Worm (Caenorhabditis elegans) whole organism, late embryonic: Measurements from ENCODE around the gene K11H12.10.

Experiments used
- C08G9.2 ChIP-seq: sonication (generic microtip); optimal IDR thresholded peaks from 2 replicates; lab custom pipeline; 2016; ENCODE audit warnings: mild to moderate bottlenecking, missing genetic modification characterization, moderate library complexity, missing compliant biosample characterization
- F13H6.1 ChIP-seq: sonication (generic microtip); optimal IDR thresholded peaks from 2 replicates; lab custom pipeline; 2016; ENCODE audit warnings: missing genetic modification characterization, missing compliant biosample characterization
- K02D7.2 ChIP-seq: sonication (generic microtip); optimal IDR thresholded peaks from 2 replicates; lab custom pipeline; 2017; ENCODE audit warnings: mild to moderate bottlenecking, missing genetic modification characterization, missing compliant biosample characterization
- T23F11.4 ChIP-seq: fragments of 200-800 bp; sonication (Bioruptor generic); optimal IDR thresholded peaks from 2 replicates; lab custom pipeline; 2018; ENCODE audit warnings: mild to moderate bottlenecking, missing genetic modification characterization, missing compliant biosample characterization
- Y22D7AL.16 ChIP-seq: sonication (generic microtip); optimal IDR thresholded peaks from 2 replicates; lab custom pipeline; 2016; ENCODE audit warnings: missing genetic modification characterization, missing compliant biosample characterization
- ahr-1 ChIP-seq: sonication (generic microtip); optimal IDR thresholded peaks from 2 replicates; lab custom pipeline; 2016; ENCODE audit warnings: missing genetic modification characterization, missing compliant biosample characterization
- ama-1 ChIP-seq: fragments of 150-350 bp; optimal IDR thresholded peaks from 2 replicates; lab custom pipeline; 2014
- ceh-14 ChIP-seq: sonication (generic microtip); optimal IDR thresholded peaks from 2 replicates; lab custom pipeline; 2016; ENCODE audit warnings: missing genotype, missing genetic modification characterization, missing compliant biosample characterization
- ceh-18 ChIP-seq: sonication (generic microtip); optimal IDR thresholded peaks from 2 replicates; lab custom pipeline; 2016; ENCODE audit warnings: missing genetic modification characterization, missing compliant biosample characterization
- ceh-19 ChIP-seq: fragments of 200-800 bp; sonication (Bioruptor generic); optimal IDR thresholded peaks from 2 replicates; lab custom pipeline; 2018; ENCODE audit warnings: mild to moderate bottlenecking, missing genetic modification characterization, missing compliant biosample characterization
- ceh-2 ChIP-seq: sonication (generic microtip); optimal IDR thresholded peaks from 2 replicates; lab custom pipeline; 2016; ENCODE audit warnings: missing genotype, missing genetic modification characterization, missing compliant biosample characterization
- ceh-22 ChIP-seq: sonication (generic microtip); optimal IDR thresholded peaks from 2 replicates; lab custom pipeline; 2017; ENCODE audit warnings: missing biosample characterization, missing genetic modification characterization
- ceh-34 ChIP-seq: sonication (generic microtip); optimal IDR thresholded peaks from 2 replicates; lab custom pipeline; 2016; ENCODE audit warnings: mild to moderate bottlenecking, missing genetic modification characterization, missing compliant biosample characterization
- ceh-45 ChIP-seq: fragments of 200-800 bp; sonication (Bioruptor generic); IDR thresholded peaks from 2 replicates; pipeline ENCODE4 v1.3.6; 2022; ENCODE audit warnings: missing genetic modification reagents, missing genetic modification characterization, missing compliant biosample characterization
- ceh-48 ChIP-seq: sonication (generic microtip); optimal IDR thresholded peaks from 2 replicates; lab custom pipeline; 2016; ENCODE audit warnings: missing genetic modification characterization, inconsistent platforms, missing compliant biosample characterization
- ceh-6 ChIP-seq: fragments of 200-800 bp; sonication (Bioruptor generic); optimal IDR thresholded peaks from 2 replicates; lab custom pipeline; 2018; ENCODE audit warnings: mild to moderate bottlenecking, missing genetic modification characterization, missing compliant biosample characterization
- elt-2 ChIP-seq: sonication (generic microtip); optimal IDR thresholded peaks from 2 replicates; lab custom pipeline; 2016; ENCODE audit warnings: missing genetic modification reagents, missing genetic modification characterization, missing compliant biosample characterization
- elt-4 ChIP-seq: sonication (generic microtip); optimal IDR thresholded peaks from 2 replicates; lab custom pipeline; 2016; ENCODE audit warnings: missing genetic modification characterization, missing compliant biosample characterization
- eyg-1 ChIP-seq: sonication (generic microtip); optimal IDR thresholded peaks from 2 replicates; lab custom pipeline; 2016; ENCODE audit warnings: missing genotype, missing genetic modification characterization, missing compliant biosample characterization
- fkh-10 ChIP-seq: fragments of 150-350 bp; optimal IDR thresholded peaks from 2 replicates; lab custom pipeline; 2014; ENCODE audit warnings: missing biosample characterization, missing genetic modification reagents, missing genetic modification characterization
- fkh-6 ChIP-seq: sonication (generic microtip); optimal IDR thresholded peaks from 2 replicates; lab custom pipeline; 2016; ENCODE audit warnings: missing genetic modification characterization, missing compliant biosample characterization
- hlh-15 ChIP-seq: sonication (generic microtip); optimal IDR thresholded peaks from 2 replicates; lab custom pipeline; 2016; ENCODE audit warnings: missing genetic modification characterization, missing compliant biosample characterization
- hlh-30 ChIP-seq: sonication (generic microtip); optimal IDR thresholded peaks from 2 replicates; lab custom pipeline; 2017; ENCODE audit warnings: antibody characterized with exemption, missing genetic modification characterization, missing compliant biosample characterization; ENCODE audit not compliant: insufficient read depth
- hlh-6 ChIP-seq: sonication (generic microtip); optimal IDR thresholded peaks from 2 replicates; lab custom pipeline; 2016; ENCODE audit warnings: missing genotype, missing genetic modification characterization, missing compliant biosample characterization
- hlh-8 ChIP-seq: sonication (generic microtip); optimal IDR thresholded peaks from 2 replicates; lab custom pipeline; 2016; ENCODE audit warnings: missing genotype, missing genetic modification characterization, missing compliant biosample characterization
- lim-6 ChIP-seq: sonication (generic microtip); optimal IDR thresholded peaks from 2 replicates; lab custom pipeline; 2016; ENCODE audit warnings: missing genetic modification characterization, missing compliant biosample characterization
- lin-11 ChIP-seq: fragments of 200-800 bp; sonication (Bioruptor generic); optimal IDR thresholded peaks from 2 replicates; lab custom pipeline; 2018; ENCODE audit warnings: mild to moderate bottlenecking, missing genetic modification characterization, missing compliant biosample characterization
- nfya-1 ChIP-seq: sonication (generic microtip); optimal IDR thresholded peaks from 2 replicates; lab custom pipeline; 2017; ENCODE audit warnings: missing genetic modification characterization, mild to moderate bottlenecking, missing compliant biosample characterization, antibody characterized with exemption, moderate library complexity
- npax-4 ChIP-seq: sonication (generic microtip); optimal IDR thresholded peaks from 2 replicates; lab custom pipeline; 2016; ENCODE audit warnings: missing genetic modification characterization, missing compliant biosample characterization
- pat-9 ChIP-seq: fragments of 200-800 bp; sonication (Bioruptor generic); optimal IDR thresholded peaks from 2 replicates; lab custom pipeline; 2018; ENCODE audit warnings: mild to moderate bottlenecking, missing genetic modification characterization, moderate library complexity, missing compliant biosample characterization
- pqm-1 ChIP-seq: sonication (generic microtip); optimal IDR thresholded peaks from 2 replicates; lab custom pipeline; 2016; ENCODE audit warnings: missing genetic modification characterization, missing compliant biosample characterization
- rnt-1 ChIP-seq: sonication (generic microtip); optimal IDR thresholded peaks from 2 replicates; lab custom pipeline; 2016; ENCODE audit warnings: missing genetic modification characterization, missing compliant biosample characterization
- sdc-2 ChIP-seq: sonication (generic microtip); optimal IDR thresholded peaks from 2 replicates; lab custom pipeline; 2016; ENCODE audit warnings: missing genotype, missing genetic modification characterization, missing compliant biosample characterization
- sox-2 ChIP-seq: fragments of 200-800 bp; sonication (Bioruptor generic); IDR thresholded peaks from 2 replicates; pipeline ENCODE4 v1.3.6; 2022; ENCODE audit warnings: missing genetic modification reagents, missing genetic modification characterization, missing compliant biosample characterization
- sox-4 ChIP-seq: sonication (generic microtip); optimal IDR thresholded peaks from 2 replicates; lab custom pipeline; 2017; ENCODE audit warnings: mild to moderate bottlenecking, missing genetic modification characterization, inconsistent platforms, missing compliant biosample characterization
- tbx-2 ChIP-seq: sonication (generic microtip); optimal IDR thresholded peaks from 2 replicates; lab custom pipeline; 2016; ENCODE audit warnings: missing genetic modification characterization, missing compliant biosample characterization
- unc-42 ChIP-seq: sonication (generic microtip); optimal IDR thresholded peaks from 2 replicates; lab custom pipeline; 2016; ENCODE audit warnings: missing genotype, missing genetic modification characterization, missing compliant biosample characterization
- unc-86 ChIP-seq: sonication (generic microtip); optimal IDR thresholded peaks from 2 replicates; lab custom pipeline; 2016; ENCODE audit warnings: missing genetic modification characterization, missing compliant biosample characterization
- ztf-16 ChIP-seq: sonication (generic microtip); optimal IDR thresholded peaks from 2 replicates; lab custom pipeline; 2017; ENCODE audit warnings: missing genetic modification characterization, missing compliant biosample characterization

K11H12.10 gene

ce11 chrIV:657046-657445 lies 18.8 kb upstream of the K11H12.10 start:
- TF ChIP-seq ceh-34 (tag; lab: Kevin White, UChicago) (no peak), F13H6.1 (no peak), T23F11.4 (GFP tag; lab: Kevin White, UChicago) (no peak)

- TF ChIP-seq npax-4 (tag; lab: Kevin White, UChicago): no peak
- TF ChIP-seq C08G9.2: no peak
- TF ChIP-seq ceh-19: no peak
- TF ChIP-seq pqm-1 (tag; lab: Kevin White, UChicago): no peak
- peak; percentile 63 for TF ChIP-seq ceh-34 (tag; lab: Kevin White, UChicago)
- TF ChIP-seq sox-4 (tag; lab: Kevin White, UChicago): no peak
- TF ChIP-seq ceh-2 (tag; lab: Kevin White, UChicago): no peak
- peak; percentile 15 for TF ChIP-seq Y22D7AL.16 (tag; lab: Kevin White, UChicago)
- TF ChIP-seq ceh-45 (GFP tag; lab: Robert Waterston, UW): no peak
- no peak for TF ChIP-seq lim-6 (tag; lab: Kevin White, UChicago)
- TF ChIP-seq elt-2: no peak
- TF ChIP-seq ahr-1 (tag; lab: Kevin White, UChicago): no peak
- TF ChIP-seq hlh-6 (tag; lab: Kevin White, UChicago): no peak
- TF ChIP-seq hlh-30 (tag; lab: Kevin White, UChicago): peak; percentile 20
- no peak for TF ChIP-seq tbx-2 (tag; lab: Kevin White, UChicago)
- TF ChIP-seq eyg-1 (tag; lab: Kevin White, UChicago): no peak
- TF ChIP-seq nfya-1 (tag; lab: Kevin White, UChicago): peak; percentile 25
- TF ChIP-seq ztf-16 (tag; lab: Kevin White, UChicago): no peak
- TF ChIP-seq ceh-6 (GFP tag; lab: Kevin White, UChicago): no peak
- no peak for TF ChIP-seq hlh-15
- TF ChIP-seq hlh-8 (tag; lab: Kevin White, UChicago): no peak
- no peak for TF ChIP-seq pat-9 (tag; lab: Kevin White, UChicago)
- TF ChIP-seq ceh-22 (tag; lab: Kevin White, UChicago): no peak
- TF ChIP-seq rnt-1 (tag; lab: Kevin White, UChicago): no peak
- TF ChIP-seq sdc-2: no peak
- TF ChIP-seq fkh-10 (GFP tag; lab: Kevin White, UChicago): no peak
Observed at ce11 chrIV:657932-658331, 17.9 kb upstream of the K11H12.10 start.

ce11 chrIV:658497-659177 lies 17.2 kb upstream of the K11H12.10 start:
- TF ChIP-seq ceh-48 (tag; lab: Kevin White, UChicago): no peak
- TF ChIP-seq fkh-6 (tag; lab: Kevin White, UChicago): no peak
- no peak for TF ChIP-seq ama-1 (lab: Kevin White, UChicago)
- TF ChIP-seq unc-86 (tag; lab: Kevin White, UChicago): no peak
- no peak for TF ChIP-seq npax-4 (tag; lab: Kevin White, UChicago)
- no peak for TF ChIP-seq K02D7.2 (tag; lab: Kevin White, UChicago)
- no peak for TF ChIP-seq sox-2 (GFP tag; lab: Robert Waterston, UW)
- no peak for TF ChIP-seq ceh-22 (tag; lab: Kevin White, UChicago)
- TF ChIP-seq ceh-14 (tag; lab: Kevin White, UChicago): no peak
- no peak for TF ChIP-seq lim-6 (tag; lab: Kevin White, UChicago)
- TF ChIP-seq elt-4: no peak
- TF ChIP-seq pqm-1 (tag; lab: Kevin White, UChicago): no peak
- TF ChIP-seq, all 69 proteins: peak for 0

ce11 chrIV:659585-659984 lies 16.3 kb upstream of the K11H12.10 start:
- TF ChIP-seq unc-42 (tag; lab: Kevin White, UChicago) (peak; percentile 67), ama-1 (lab: Kevin White, UChicago) (no peak), fkh-10 (GFP tag; lab: Kevin White, UChicago) (no peak), ceh-18 (tag; lab: Kevin White, UChicago) (peak; percentile 12), lin-11 (no peak)
